Fruit fly (Drosophila melanogaster): Measurements from ENCODE around the gene AIF.
A peak's percentile ranks its signal among the peaks of the same experiment; 100 is the strongest.

Gene AIF

dm6 chr2L:2201107-2201561 lies 49.6 kb downstream of the AIF start (continued):
- TF ChIP-seq chinmo (GFP tag; IDR thresholded peaks at IDR 0.05; ENCODE audit: partially characterized antibody) (no peak), CG18619 (GFP tag; optimal IDR thresholded peaks at IDR 0.05) (peak; percentile 74), CG1233 (GFP tag; optimal IDR thresholded peaks at IDR 0.05) (peak; percentile 81), CG2889 (GFP tag; IDR thresholded peaks at IDR 0.05) (no peak), phol (tag; optimal IDR thresholded peaks at IDR 0.05) (peak; percentile 90), Ada2b (GFP tag; IDR thresholded peaks at IDR 0.05) (peak; percentile 52), h (optimal IDR thresholded peaks at IDR 0.05) (no peak), lab (GFP tag; optimal IDR thresholded peaks at IDR 0.05) (peak; percentile 82), CG3726 (GFP tag; IDR thresholded peaks at IDR 0.05) (peak; percentile 43; the same call in 1 of the 3 replicates), CG4730 (GFP tag; IDR thresholded peaks at IDR 0.05) (peak; percentile 33; the same call in 1 of the 2 replicates), CG14965 (GFP tag; optimal IDR thresholded peaks at IDR 0.05; ENCODE audit: borderline replicate concordance) (peak; percentile 11), Aef1 (GFP tag; IDR thresholded peaks at IDR 0.05) (no peak; the same call in 2 of the 3 replicates), p53 (GFP tag; optimal IDR thresholded peaks at IDR 0.05) (peak; percentile 33), CG8089 (GFP tag; optimal IDR thresholded peaks at IDR 0.05) (peak; percentile 70), ase (GFP tag; IDR thresholded peaks at IDR 0.05) (peak; percentile 66; the same call in 2 of the 3 replicates), chn (GFP tag; optimal IDR thresholded peaks at IDR 0.05) (peak; percentile 82), CG6175 (GFP tag; IDR thresholded peaks at IDR 0.05) (no peak), Asciz (GFP tag; optimal IDR thresholded peaks at IDR 0.05) (peak; percentile 95), CG14667 (GFP tag; IDR thresholded peaks at IDR 0.05) (peak; percentile 45; the same call in 1 of the 2 replicates), Dp (GFP tag; optimal IDR thresholded peaks at IDR 0.05) (no peak), CG12155 (GFP tag; optimal IDR thresholded peaks at IDR 0.05) (peak; percentile 51), pfk (GFP tag; optimal IDR thresholded peaks at IDR 0.05) (no peak), kay (GFP tag; optimal IDR thresholded peaks at IDR 0.05) (peak; percentile 34), CG17359 (tag; optimal IDR thresholded peaks at IDR 0.05) (peak; percentile 89), Dek (tag; optimal IDR thresholded peaks at IDR 0.05) (no peak), shn (GFP tag; optimal IDR thresholded peaks at IDR 0.05) (peak; percentile 73), Blimp-1 (GFP tag; optimal IDR thresholded peaks at IDR 0.05) (peak; percentile 91), CG9215 (GFP tag; IDR thresholded peaks at IDR 0.05) (peak; percentile 28; the same call in 1 of the 2 replicates), CG17328 (GFP tag; IDR thresholded peaks at IDR 0.05) (peak; percentile 84), HLH4C (GFP tag; IDR thresholded peaks at IDR 0.05; ENCODE audit: partially characterized antibody) (no peak), CG15696 (tag; optimal IDR thresholded peaks at IDR 0.05) (peak; percentile 83), Hr78 (GFP tag; optimal IDR thresholded peaks at IDR 0.05) (peak in 1 of 2 experiments; percentile 67), otp (GFP tag; IDR thresholded peaks at IDR 0.05) (peak; percentile 83), Bteb2 (GFP tag; optimal IDR thresholded peaks at IDR 0.05) (peak; percentile 50), amos (GFP tag; IDR thresholded peaks at IDR 0.05; ENCODE audit: partially characterized antibody) (no peak), tna (GFP tag; IDR thresholded peaks at IDR 0.05; ENCODE audit: partially characterized antibody) (no peak), CG11695 (GFP tag; IDR thresholded peaks at IDR 0.05) (peak; percentile 54; the same call in 1 of the 3 replicates), CG1603 (tag; optimal IDR thresholded peaks at IDR 0.05) (peak; percentile 83), B-H1 (GFP tag; IDR thresholded peaks at IDR 0.05) (no peak), jigr1 (GFP tag; IDR thresholded peaks at IDR 0.05) (no peak), CG14050 (GFP tag; IDR thresholded peaks at IDR 0.05) (no peak), crol (GFP tag; IDR thresholded peaks at IDR 0.05) (peak; percentile 95), Dfd (GFP tag; optimal IDR thresholded peaks at IDR 0.05) (no peak), MTF-1 (GFP tag; optimal IDR thresholded peaks at IDR 0.05; ENCODE audit: borderline replicate concordance) (peak; percentile 37), slbo (GFP tag; IDR thresholded peaks at IDR 0.05) (0 out of 2 replicates have a peak, but pooled peaks have one; percentile 25), CG30020 (tag; optimal IDR thresholded peaks at IDR 0.05) (peak; percentile 61), Dll (GFP tag; IDR thresholded peaks at IDR 0.05; ENCODE audit: partially characterized antibody) (no peak), danr (GFP tag; IDR thresholded peaks at IDR 0.05) (peak; percentile 61; the same call in 1 of the 2 replicates), CG11085 (GFP tag; IDR thresholded peaks at IDR 0.05) (no peak), PHDP (tag; optimal IDR thresholded peaks at IDR 0.05) (peak; percentile 85)
